Fruit fly (Drosophila melanogaster): ENCODE measurements around the gene CG14570.

- TF ChIP-seq usp (GFP tag; optimal IDR thresholded peaks at IDR 0.05) (no peak), tai (GFP tag; optimal IDR thresholded peaks at IDR 0.05) (no peak), psq (GFP tag; optimal IDR thresholded peaks at IDR 0.05) (no peak), pan (optimal IDR thresholded peaks at IDR 0.05) (no peak), sv (GFP tag; optimal IDR thresholded peaks at IDR 0.05) (no peak), dl (GFP tag; optimal IDR thresholded peaks at IDR 0.05; ENCODE audit: insufficient read depth in 1 of 2, partially characterized antibody in 2 of 2) (no peak), N (GFP tag; optimal IDR thresholded peaks at IDR 0.05) (no peak), Rel (GFP tag; optimal IDR thresholded peaks at IDR 0.05) (no peak), Rel (tag; optimal IDR thresholded peaks at IDR 0.05) (no peak), fru (GFP tag; optimal IDR thresholded peaks at IDR 0.05) (no peak), CrebA (GFP tag; optimal IDR thresholded peaks at IDR 0.05; ENCODE audit: borderline replicate concordance) (no peak), jim (GFP tag; optimal IDR thresholded peaks at IDR 0.05) (no peak), ey (GFP tag; optimal IDR thresholded peaks at IDR 0.05) (no peak), Hnf4 (GFP tag; optimal IDR thresholded peaks at IDR 0.05) (no peak), brk (GFP tag; optimal IDR thresholded peaks at IDR 0.05) (no peak)
Measured at dm6 chr3L:21685753-21686152, 44.5 kb downstream of the CG14570 start.
